Worm (Caenorhabditis elegans) whole organism, L1 larva: Measurements from ENCODE around the gene rpb-12.

Experiments used
- nhr-76 ChIP-seq: sonication (generic microtip); optimal IDR thresholded peaks from 2 replicates; lab custom pipeline; 2017; ENCODE audit warnings: missing biosample characterization, missing genetic modification characterization
- nhr-90 ChIP-seq: sonication (generic microtip); optimal IDR thresholded peaks from 2 replicates; lab custom pipeline; 2016; ENCODE audit warnings: mild to moderate bottlenecking, missing genetic modification characterization, missing compliant biosample characterization; ENCODE audit not compliant: poor library complexity

ce11 chrIV:9116452-9116851 is 30.2 kb downstream of the rpb-12 start:
- TF ChIP-seq nhr-90 (no peak), nhr-76 (no peak)
